Fruit fly (Drosophila melanogaster) whole organism, adult: ENCODE results near the gene Gr94a.

Source experiments
- CG11617 ChIP-seq: fragments of 200-800 bp; sonication (Bioruptor generic); optimal IDR thresholded peaks from 2 replicates; lab custom pipeline; 2017; ENCODE audit warnings: mild to moderate bottlenecking, missing biosample characterization, missing genetic modification reagents, missing genetic modification characterization
- CG14711 ChIP-seq: fragments of 200-800 bp; sonication (Bioruptor generic); optimal IDR thresholded peaks from 2 replicates; lab custom pipeline; 2018; ENCODE audit warnings: missing biosample characterization, mild to moderate bottlenecking, missing genetic modification characterization, moderate library complexity
- CG1620 ChIP-seq: fragments of 200-800 bp; sonication (Bioruptor generic); optimal IDR thresholded peaks from 2 replicates; lab custom pipeline; 2016; ENCODE audit warnings: missing biosample characterization, missing genetic modification characterization
- CG33017 ChIP-seq: fragments of 200-800 bp; sonication (Bioruptor generic); optimal IDR thresholded peaks from 2 replicates; lab custom pipeline; 2018; ENCODE audit warnings: missing biosample characterization, mild to moderate bottlenecking, missing genetic modification characterization, moderate library complexity
- CG7045 ChIP-seq: fragments of 200-800 bp; sonication (Bioruptor generic); optimal IDR thresholded peaks from 2 replicates; lab custom pipeline; 2017; ENCODE audit warnings: missing biosample characterization, mild to moderate bottlenecking, missing genetic modification characterization
- Clk ChIP-seq: fragments of 200-800 bp; sonication (Bioruptor generic); optimal IDR thresholded peaks from 2 replicates; lab custom pipeline; 2017; ENCODE audit warnings: missing biosample characterization, missing genetic modification characterization
- Hr96 ChIP-seq: fragments of 200-800 bp; sonication (Bioruptor generic); optimal IDR thresholded peaks from 2 replicates; lab custom pipeline; 2016; ENCODE audit warnings: missing biosample characterization, missing genetic modification characterization
- cic ChIP-seq: fragments of 200-800 bp; sonication (Bioruptor generic); optimal IDR thresholded peaks from 2 replicates; lab custom pipeline; 2017; ENCODE audit warnings: missing biosample characterization, mild to moderate bottlenecking, missing genetic modification characterization, moderate library complexity
- cnc ChIP-seq, 2 experiments: fragments of >200 bp; optimal IDR thresholded peaks; 2 replicates each; lab custom pipeline; 2017
- kay ChIP-seq: fragments of 200-800 bp; sonication (Bioruptor generic); peaks from one replicate; lab custom pipeline; 2016; ENCODE audit warnings: missing biosample characterization, missing genetic modification characterization, borderline replicate concordance

- no peak for TF ChIP-seq cic (GFP tag; lab: Kevin White, UChicago)
- no peak for TF ChIP-seq CG33017
- TF ChIP-seq Hr96 (GFP tag; lab: Kevin White, UChicago), result no peak
- no peak for TF ChIP-seq kay (GFP tag; lab: Kevin White, UChicago)
- no peak for TF ChIP-seq cnc (optimal IDR thresholded peaks at IDR 0.05; lab: Kevin White, UChicago)
- no peak for TF ChIP-seq CG1620 (GFP tag; lab: Kevin White, UChicago)
- TF ChIP-seq CG11617 (GFP tag; lab: Kevin White, UChicago), result no peak
- TF ChIP-seq Clk (GFP tag; lab: Kevin White, UChicago), result no peak
- no peak for TF ChIP-seq CG14711 (tag; lab: Kevin White, UChicago)
- TF ChIP-seq CG7045 (GFP tag; lab: Kevin White, UChicago), result no peak
These were observed 41.9 kb upstream of the Gr94a start for dm6 chr3R:23009480-23010115.
